Worm (Caenorhabditis elegans): ENCODE data around the gene sto-5.

The sto-5 gene

DNA sequence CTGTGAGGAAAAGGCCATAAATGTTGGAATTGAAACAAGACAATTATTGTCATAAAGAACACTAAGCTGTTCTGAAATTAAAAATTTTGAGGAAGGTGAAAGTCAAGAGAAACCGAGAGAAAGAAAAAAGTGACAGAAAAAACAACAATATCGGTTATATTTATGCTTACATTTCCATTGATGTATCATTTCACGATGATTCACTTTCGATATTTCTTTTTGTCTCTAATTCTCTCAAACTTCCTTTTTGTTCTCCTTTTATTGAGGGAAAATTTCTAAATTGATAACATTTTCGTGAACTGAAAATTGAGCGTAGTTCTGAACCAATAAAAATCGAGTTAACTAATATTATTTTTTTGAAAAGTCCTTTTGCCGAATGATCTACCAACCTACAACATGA lies 10.3 kb downstream of the sto-5 start:
- TF ChIP-seq fos-1 (tag; optimal IDR thresholded peaks at IDR 0.05) = no peak
- no peak for TF ChIP-seq ama-1 (optimal IDR thresholded peaks at IDR 0.05)
- TF ChIP-seq hlh-4 (tag; optimal IDR thresholded peaks at IDR 0.05) = no peak
- no peak for TF ChIP-seq hlh-17 (GFP tag; optimal IDR thresholded peaks at IDR 0.05; ENCODE audit: borderline replicate concordance)
- TF ChIP-seq ceh-8 (GFP tag; optimal IDR thresholded peaks at IDR 0.05) = no peak
- no peak for TF ChIP-seq nhr-11 (tag; optimal IDR thresholded peaks at IDR 0.05)
- peak; percentile 23 for TF ChIP-seq lin-14 (GFP tag; optimal IDR thresholded peaks at IDR 0.05)
- TF ChIP-seq blmp-1 (tag; optimal IDR thresholded peaks at IDR 0.05) = peak; percentile 3
- TF ChIP-seq zip-4 (GFP tag; optimal IDR thresholded peaks at IDR 0.05) = no peak
- TF ChIP-seq jun-1 (tag; optimal IDR thresholded peaks at IDR 0.05) = no peak

DNA sequence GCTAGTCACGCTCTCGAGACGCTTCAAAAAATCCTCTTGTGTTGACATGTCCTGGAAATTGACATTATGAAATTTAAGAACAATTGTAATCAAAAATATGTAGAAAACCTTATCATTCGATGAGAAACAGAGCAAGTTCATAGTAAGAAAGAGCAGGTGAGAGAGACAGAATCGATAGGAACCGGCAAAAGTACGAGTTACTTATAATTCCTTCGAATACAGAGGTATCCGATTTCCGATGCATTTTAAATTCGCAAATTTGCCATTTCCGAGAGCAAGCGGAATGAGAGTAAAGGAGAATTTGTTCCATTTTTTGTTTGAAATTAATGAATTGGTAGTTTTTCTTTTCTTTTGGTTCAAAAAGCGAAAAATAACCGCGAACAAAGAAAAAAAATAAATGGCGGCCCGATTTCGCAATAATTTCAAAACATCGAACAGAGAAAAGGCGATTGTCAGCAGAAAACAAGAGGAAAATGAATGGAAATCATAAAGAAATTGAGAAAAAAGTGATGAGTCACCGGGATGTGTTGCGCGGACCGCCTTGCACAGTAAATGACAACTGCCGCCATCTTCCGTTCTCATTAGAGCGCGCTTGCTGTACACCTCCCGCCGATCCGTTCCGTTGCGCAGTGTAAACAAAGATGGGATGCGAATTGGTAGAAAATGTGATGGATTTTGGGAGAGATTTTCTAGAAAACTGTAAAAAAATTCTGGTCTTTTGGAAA lies 11.5 kb downstream of the sto-5 start, which contains the start of gene cas-1:
TSS of gene cas-1 (minus strand) at position 51 of the 725 bp plus-strand sequence.
- TF ChIP-seq unc-130 (tag; optimal IDR thresholded peaks at IDR 0.05) (no peak), nhr-12 (tag; optimal IDR thresholded peaks at IDR 0.05) (no peak), Y116A8C.19 (tag; optimal IDR thresholded peaks at IDR 0.05; ENCODE audit: borderline replicate concordance) (no peak), nhr-71 (tag; optimal IDR thresholded peaks at IDR 0.05) (peak; percentile 28), aly-2 (tag; optimal IDR thresholded peaks at IDR 0.05) (no peak), mdl-1 (tag; optimal IDR thresholded peaks at IDR 0.05) (no peak), nhr-77 (tag; optimal IDR thresholded peaks at IDR 0.05) (no peak), dpl-1 (GFP tag; optimal IDR thresholded peaks at IDR 0.05) (peak; percentile 3 to 50 (median 40)), ceh-90 (tag; optimal IDR thresholded peaks at IDR 0.05) (no peak), ces-1 (GFP tag; optimal IDR thresholded peaks at IDR 0.05) (no peak), snu-23 (GFP tag; optimal IDR thresholded peaks at IDR 0.05) (peak; percentile 39), hlh-17 (GFP tag; optimal IDR thresholded peaks at IDR 0.05; ENCODE audit: borderline replicate concordance) (no peak), elt-3 (tag; optimal IDR thresholded peaks at IDR 0.05) (no peak), elt-2 (tag; optimal IDR thresholded peaks at IDR 0.05) (no peak), tlp-1 (tag; optimal IDR thresholded peaks at IDR 0.05) (no peak), mef-2 (tag; optimal IDR thresholded peaks at IDR 0.05) (no peak), zag-1 (tag; optimal IDR thresholded peaks at IDR 0.05) (no peak), sup-37 (GFP tag; optimal IDR thresholded peaks at IDR 0.05) (no peak), lir-3 (tag; optimal IDR thresholded peaks at IDR 0.05; ENCODE audit: poor library complexity) (no peak), lin-39 (tag; optimal IDR thresholded peaks at IDR 0.05) (no peak), egl-27 (tag; optimal IDR thresholded peaks at IDR 0.05) (no peak), snpc-4 (tag; optimal IDR thresholded peaks at IDR 0.05) (no peak), blmp-1 (tag; optimal IDR thresholded peaks at IDR 0.05) (peak; percentile 30), irx-1 (tag; optimal IDR thresholded peaks at IDR 0.05) (no peak), lin-15B (tag; optimal IDR thresholded peaks at IDR 0.05) (no peak), pax-3 (tag; optimal IDR thresholded peaks at IDR 0.05) (no peak), nhr-20 (tag; optimal IDR thresholded peaks at IDR 0.05) (peak; percentile 19), hlh-4 (tag; optimal IDR thresholded peaks at IDR 0.05) (no peak), nhr-85 (tag) (no peak), unc-86 (tag; optimal IDR thresholded peaks at IDR 0.05) (no peak), xbp-1 (tag; optimal IDR thresholded peaks at IDR 0.05) (no peak), ztf-4 (tag; optimal IDR thresholded peaks at IDR 0.05) (no peak), efl-1 (optimal IDR thresholded peaks at IDR 0.05) (peak; percentile 33 to 48), efl-1 (GFP tag; optimal IDR thresholded peaks at IDR 0.05 in 1 of 2) (peak; percentile 25 to 91), fos-1 (tag; optimal IDR thresholded peaks at IDR 0.05) (peak; percentile 42), nhr-237 (tag; optimal IDR thresholded peaks at IDR 0.05) (no peak), efl-3 (GFP tag; optimal IDR thresholded peaks at IDR 0.05) (no peak), skn-1 (tag; optimal IDR thresholded peaks at IDR 0.05) (peak; percentile 60), alr-1 (tag; optimal IDR thresholded peaks at IDR 0.05; ENCODE audit: borderline replicate concordance) (no peak), fkh-4 (tag; optimal IDR thresholded peaks at IDR 0.05; ENCODE audit: borderline replicate concordance) (no peak), unc-30 (tag; optimal IDR thresholded peaks at IDR 0.05) (no peak), nhr-11 (tag; optimal IDR thresholded peaks at IDR 0.05) (no peak), swsn-7 (tag; optimal IDR thresholded peaks at IDR 0.05) (no peak), ceh-82 (tag; optimal IDR thresholded peaks at IDR 0.05) (peak in 1 of 3 experiments; percentile 38), nhr-28 (tag; optimal IDR thresholded peaks at IDR 0.05) (no peak)
